Worm (Caenorhabditis elegans) whole organism, young adult: ENCODE results near the gene F19H6.4.

Experiments used
- B0261.1 ChIP-seq: sonication (generic microtip); optimal IDR thresholded peaks from 2 replicates; lab custom pipeline; 2016; ENCODE audit warnings: mild to moderate bottlenecking, missing genetic modification characterization, moderate library complexity, missing compliant biosample characterization
- C17E4.6 ChIP-seq: fragments of 200-800 bp; sonication (Bioruptor generic); IDR thresholded peaks from 2 replicates; pipeline ENCODE4 v1.3.6; 2022; ENCODE audit warnings: missing genetic modification reagents, missing genetic modification characterization, missing compliant biosample characterization
- F33H1.4 ChIP-seq: fragments of 200-800 bp; sonication (Bioruptor generic); IDR thresholded peaks from 2 replicates; pipeline ENCODE4 v1.3.6; 2022; ENCODE audit warnings: missing genetic modification reagents, missing genetic modification characterization, missing compliant biosample characterization
- F49E8.2 ChIP-seq: sonication (generic microtip); optimal IDR thresholded peaks from 3 replicates; lab custom pipeline; 2017; ENCODE audit warnings: missing genetic modification characterization, mild to moderate bottlenecking, missing compliant biosample characterization, antibody characterized with exemption, moderate library complexity; ENCODE audit not compliant: insufficient read depth
- F57C9.4 ChIP-seq: sonication (generic microtip); optimal IDR thresholded peaks from 2 replicates; lab custom pipeline; 2017; ENCODE audit warnings: mild to moderate bottlenecking, missing genetic modification characterization, missing compliant biosample characterization
- K12H6.12 ChIP-seq: fragments of 200-800 bp; sonication (Bioruptor generic); optimal IDR thresholded peaks from 2 replicates; lab custom pipeline; 2018; ENCODE audit warnings: mild to moderate bottlenecking, missing genetic modification characterization, missing compliant biosample characterization
- T26A5.8 ChIP-seq: sonication (generic microtip); optimal IDR thresholded peaks from 2 replicates; lab custom pipeline; 2016; ENCODE audit warnings: missing genetic modification characterization, missing compliant biosample characterization
- Y53G8AR.9 ChIP-seq: fragments of 200-800 bp; sonication (Bioruptor generic); conservative IDR thresholded peaks from 2 replicates; pipeline ENCODE4 v1.3.6; 2022; ENCODE audit warnings: missing genetic modification reagents, missing genetic modification characterization, missing compliant biosample characterization
- Y67H2A.10 ChIP-seq: fragments of 200-800 bp; sonication (Bioruptor generic); conservative IDR thresholded peaks from 2 replicates; pipeline ENCODE4 v1.3.6; 2022; ENCODE audit warnings: missing genetic modification reagents, missing genetic modification characterization, missing compliant biosample characterization
- ZK185.1 ChIP-seq: sonication (generic microtip); optimal IDR thresholded peaks from 2 replicates; lab custom pipeline; 2016; ENCODE audit warnings: mild to moderate bottlenecking, missing genetic modification characterization, missing compliant biosample characterization; ENCODE audit not compliant: poor library complexity, severe bottlenecking
- akir-1 ChIP-seq: fragments of 200-800 bp; sonication (Bioruptor generic); optimal IDR thresholded peaks from 2 replicates; lab custom pipeline; 2018; ENCODE audit warnings: mild to moderate bottlenecking, missing genetic modification characterization, moderate library complexity, missing compliant biosample characterization
- ama-1 ChIP-seq, 3 experiments: fragments of 150-350 bp in 1 of 3; sonication (generic microtip) in 2 of 3; optimal IDR thresholded peaks; 2 replicates each; lab custom pipeline; 2014 to 2018; ENCODE audit warnings: missing biosample characterization in 2 of 3, missing genetic modification characterization in 2 of 3, missing genetic modification reagents in 2 of 3
- bed-2 ChIP-seq: fragments of 200-800 bp; sonication (Bioruptor generic); IDR thresholded peaks from 2 replicates; pipeline ENCODE4 v1.3.6; 2022; ENCODE audit warnings: missing genetic modification reagents, missing genetic modification characterization, missing compliant biosample characterization
- ceh-58 ChIP-seq: fragments of 200-800 bp; sonication (Bioruptor generic); IDR thresholded peaks from 2 replicates; pipeline ENCODE4 v1.3.6; 2022; ENCODE audit warnings: missing genetic modification characterization, missing compliant biosample characterization
- chd-7 ChIP-seq: sonication (generic microtip); optimal IDR thresholded peaks from 2 replicates; lab custom pipeline; 2016; ENCODE audit warnings: mild to moderate bottlenecking, missing genetic modification characterization, moderate library complexity, missing compliant biosample characterization
- dox-1 ChIP-seq: fragments of 200-800 bp; sonication (Bioruptor generic); IDR thresholded peaks from 2 replicates; pipeline ENCODE4 v1.3.6; 2022; ENCODE audit warnings: missing genetic modification reagents, missing genetic modification characterization, missing compliant biosample characterization
- dpff-1 ChIP-seq: sonication (generic microtip); optimal IDR thresholded peaks from 2 replicates; lab custom pipeline; 2017; ENCODE audit warnings: mild to moderate bottlenecking, missing genetic modification characterization, missing compliant biosample characterization
- dpl-1 ChIP-seq: fragments of 150-350 bp; optimal IDR thresholded peaks from 2 replicates; lab custom pipeline; 2014; ENCODE audit warnings: missing biosample characterization, missing genetic modification reagents, missing genetic modification characterization
- efl-1 ChIP-seq: fragments of 150-350 bp; optimal IDR thresholded peaks from 2 replicates; lab custom pipeline; 2014; ENCODE audit warnings: missing biosample characterization, missing genetic modification reagents, missing genetic modification characterization
- egl-18 ChIP-seq: fragments of 200-800 bp; sonication (Bioruptor generic); IDR thresholded peaks from 2 replicates; pipeline ENCODE4 v1.3.6; 2022; ENCODE audit warnings: missing genetic modification reagents, missing genetic modification characterization, missing compliant biosample characterization
- ets-4 ChIP-seq: fragments of 200-800 bp; sonication (Bioruptor generic); optimal IDR thresholded peaks from 2 replicates; lab custom pipeline; 2018; ENCODE audit warnings: mild to moderate bottlenecking, missing genetic modification characterization, missing compliant biosample characterization
- gei-17 ChIP-seq: fragments of 200-800 bp; sonication (Bioruptor generic); optimal IDR thresholded peaks from 2 replicates; lab custom pipeline; 2018; ENCODE audit warnings: mild to moderate bottlenecking, missing genetic modification characterization, missing compliant biosample characterization
- him-1 ChIP-seq: sonication (generic microtip); optimal IDR thresholded peaks from 2 replicates; lab custom pipeline; 2016; ENCODE audit warnings: missing genotype, missing genetic modification reagents, missing genetic modification characterization, missing compliant biosample characterization
- hlh-12 ChIP-seq: sonication (generic microtip); optimal IDR thresholded peaks from 2 replicates; lab custom pipeline; 2016; ENCODE audit warnings: missing genetic modification characterization, missing compliant biosample characterization
- let-526 ChIP-seq: fragments of 200-800 bp; sonication (Bioruptor generic); IDR thresholded peaks from 2 replicates; pipeline ENCODE4 v1.3.6; 2022; ENCODE audit warnings: missing genetic modification reagents, missing genetic modification characterization, missing compliant biosample characterization
- lin-35 ChIP-seq, 3 experiments: fragments of 150-350 bp in 2 of 3; sonication (generic microtip) in 1 of 3; optimal IDR thresholded peaks; 2 replicates each; lab custom pipeline; 2014 to 2018; ENCODE audit warnings: missing biosample characterization in 3 of 3, missing genetic modification characterization in 3 of 3, missing genetic modification reagents in 3 of 3
- lin-40 ChIP-seq: sonication (generic microtip); optimal IDR thresholded peaks from 2 replicates; lab custom pipeline; 2016; ENCODE audit warnings: missing genetic modification characterization, mild to moderate bottlenecking, missing compliant biosample characterization, missing genotype, missing genetic modification reagents
- madf-8 ChIP-seq: fragments of 200-800 bp; sonication (Bioruptor generic); conservative IDR thresholded peaks from 2 replicates; pipeline ENCODE4 v1.3.6; 2022; ENCODE audit warnings: missing genetic modification reagents, missing genetic modification characterization, missing compliant biosample characterization
- mcd-1 ChIP-seq: fragments of 200-800 bp; sonication (Bioruptor generic); IDR thresholded peaks from 2 replicates; pipeline ENCODE4 v1.3.6; 2022; ENCODE audit warnings: missing genetic modification reagents, missing genetic modification characterization, missing compliant biosample characterization
- mel-28 ChIP-seq: sonication (generic microtip); optimal IDR thresholded peaks from 2 replicates; lab custom pipeline; 2016; ENCODE audit warnings: borderline replicate concordance, mild to moderate bottlenecking, missing genetic modification characterization, missing compliant biosample characterization
- mes-4 ChIP-seq: sonication (generic microtip); optimal IDR thresholded peaks from 2 replicates; lab custom pipeline; 2016; ENCODE audit warnings: missing genotype, missing genetic modification characterization, missing compliant biosample characterization
- nfya-1 ChIP-seq: sonication (generic microtip); optimal IDR thresholded peaks from 2 replicates; lab custom pipeline; 2017; ENCODE audit warnings: antibody characterized with exemption, missing compliant biosample characterization, missing genetic modification characterization, borderline replicate concordance; ENCODE audit not compliant: insufficient read depth
- nfyb-1 ChIP-seq: fragments of 200-800 bp; sonication (Bioruptor generic); IDR thresholded peaks from 2 replicates; pipeline ENCODE4 v1.3.6; 2022; ENCODE audit warnings: missing genetic modification reagents, missing genetic modification characterization, missing compliant biosample characterization
- nhr-80 ChIP-seq: sonication (generic microtip); optimal IDR thresholded peaks from 2 replicates; lab custom pipeline; 2016; ENCODE audit warnings: missing genetic modification characterization, missing compliant biosample characterization
- nhr-90 ChIP-seq: sonication (generic microtip); optimal IDR thresholded peaks from 2 replicates; lab custom pipeline; 2016; ENCODE audit warnings: missing genotype, mild to moderate bottlenecking, missing genetic modification characterization, missing compliant biosample characterization
- pbrm-1 ChIP-seq: fragments of 200-800 bp; sonication (Bioruptor generic); IDR thresholded peaks from 2 replicates; pipeline ENCODE4 v1.3.6; 2022; ENCODE audit warnings: missing genetic modification reagents, missing genetic modification characterization, missing compliant biosample characterization
- pha-4 ChIP-seq: fragments of 150-350 bp; sonication (generic microtip); optimal IDR thresholded peaks from 2 replicates; lab custom pipeline; 2014; ENCODE audit warnings: missing biosample characterization, missing genetic modification reagents, missing genetic modification characterization
- repo-1 ChIP-seq: sonication (generic microtip); optimal IDR thresholded peaks from 2 replicates; lab custom pipeline; 2017; ENCODE audit warnings: mild to moderate bottlenecking, missing genetic modification characterization, missing compliant biosample characterization
- sdz-38 ChIP-seq: sonication (generic microtip); optimal IDR thresholded peaks from 2 replicates; lab custom pipeline; 2016; ENCODE audit warnings: missing genotype, missing genetic modification characterization, missing compliant biosample characterization
- snpc-1.3 ChIP-seq: sonication (generic microtip); optimal IDR thresholded peaks from 2 replicates; lab custom pipeline; 2017; ENCODE audit warnings: missing genetic modification characterization, mild to moderate bottlenecking, missing compliant biosample characterization, antibody characterized with exemption, moderate library complexity, missing genotype, missing genetic modification reagents; ENCODE audit not compliant: insufficient read depth
- snpc-3.4 ChIP-seq: sonication (generic microtip); optimal IDR thresholded peaks from 2 replicates; lab custom pipeline; 2017; ENCODE audit warnings: missing genetic modification characterization, mild to moderate bottlenecking, missing compliant biosample characterization, antibody characterized with exemption, moderate library complexity, missing genotype, missing genetic modification reagents
- snpc-4 ChIP-seq, 5 experiments: fragments of 150-350 bp in 1 of 5; sonication (generic microtip) in 4 of 5; optimal IDR thresholded peaks; 2 replicates each; lab custom pipeline; 2014 to 2018; ENCODE audit warnings: missing genetic modification characterization in 5 of 5, missing biosample characterization in 3 of 5, antibody characterized with exemption in 2 of 5, mild to moderate bottlenecking in 2 of 5, missing compliant biosample characterization in 2 of 5, missing genotype in 2 of 5, moderate library complexity in 2 of 5, missing genetic modification reagents in 1 of 5
- sptf-2 ChIP-seq: fragments of 200-800 bp; sonication (Bioruptor generic); optimal IDR thresholded peaks from 2 replicates; lab custom pipeline; 2018; ENCODE audit warnings: mild to moderate bottlenecking, missing genetic modification characterization, missing compliant biosample characterization
- tbp1 ChIP-seq: fragments of 200-800 bp; sonication (Bioruptor generic); optimal IDR thresholded peaks from 2 replicates; lab custom pipeline; 2018; ENCODE audit warnings: mild to moderate bottlenecking, missing genetic modification characterization, missing compliant biosample characterization
- unc-130 ChIP-seq: sonication (generic microtip); optimal IDR thresholded peaks from 2 replicates; lab custom pipeline; 2016; ENCODE audit warnings: missing genetic modification reagents, missing genetic modification characterization, missing compliant biosample characterization
- xnd-1 ChIP-seq: sonication (generic microtip); optimal IDR thresholded peaks from 2 replicates; lab custom pipeline; 2016; ENCODE audit warnings: missing genotype, missing genetic modification reagents, missing genetic modification characterization, missing compliant biosample characterization
- ztf-3 ChIP-seq: fragments of 200-800 bp; sonication (Bioruptor generic); optimal IDR thresholded peaks from 2 replicates; lab custom pipeline; 2018; ENCODE audit warnings: mild to moderate bottlenecking, missing genetic modification characterization, missing compliant biosample characterization

F19H6.4 gene

ce11 chrX:12367498-12367897 lies 2.0 kb downstream of the F19H6.4 start (continued):
- TF ChIP-seq chd-7 (peak; percentile 30), lin-35 (GFP tag; optimal IDR thresholded peaks at IDR 0.05; lab: Kevin White, UChicago) (no peak), C17E4.6 (GFP tag; lab: Robert Waterston, UW) (no peak), Y67H2A.10 (GFP tag; lab: Robert Waterston, UW) (no peak), pha-4 (no peak), him-1 (peak; percentile 86), F33H1.4 (GFP tag; lab: Robert Waterston, UW) (no peak), bed-2 (GFP tag; lab: Robert Waterston, UW) (no peak), ceh-58 (no peak), mel-28 (tag; lab: Kevin White, UChicago) (no peak), nfyb-1 (GFP tag; lab: Robert Waterston, UW) (peak; percentile 69), tbp1 (GFP tag; lab: Kevin White, UChicago) (peak; percentile 95), ztf-3 (GFP tag; lab: Kevin White, UChicago) (no peak), nhr-90 (tag; lab: Kevin White, UChicago) (peak; percentile 54), ZK185.1 (tag; lab: Kevin White, UChicago) (peak; percentile 67), dox-1 (GFP tag; lab: Robert Waterston, UW) (peak; percentile 87), sptf-2 (no peak), F49E8.2 (no peak), snpc-3.4 (tag; lab: Kevin White, UChicago) (no peak), B0261.1 (tag; lab: Kevin White, UChicago) (peak; percentile 94), T26A5.8 (tag; lab: Kevin White, UChicago) (peak; percentile 6), dpff-1 (no peak), ama-1 (optimal IDR thresholded peaks at IDR 0.05; lab: Kevin White, UChicago) (no peak), ama-1 (GFP tag; optimal IDR thresholded peaks at IDR 0.05; lab: Kevin White, UChicago) (peak in 1 of 2 experiments; percentile 48), nfya-1 (tag; lab: Kevin White, UChicago) (no peak), repo-1 (tag; lab: Kevin White, UChicago) (no peak), snpc-1.3 (tag; lab: Kevin White, UChicago) (peak; percentile 59), Y53G8AR.9 (no peak), hlh-12 (tag; lab: Kevin White, UChicago) (no peak), pbrm-1 (GFP tag; lab: Robert Waterston, UW) (peak; percentile 78; the same call in 1 of the 2 replicates), unc-130 (GFP tag; lab: Kevin White, UChicago) (no peak), dpl-1 (GFP tag; lab: Kevin White, UChicago) (no peak), madf-8 (GFP tag; lab: Robert Waterston, UW) (no peak), lin-40 (tag; lab: Kevin White, UChicago) (no peak), akir-1 (GFP tag; lab: Kevin White, UChicago) (no peak), xnd-1 (no peak), K12H6.12 (tag; lab: Kevin White, UChicago) (peak; percentile 38), egl-18 (GFP tag; lab: Robert Waterston, UW) (no peak), sdz-38 (no peak), nhr-80 (tag; lab: Kevin White, UChicago) (no peak), efl-1 (GFP tag; lab: Kevin White, UChicago) (peak; percentile 6), mcd-1 (GFP tag; lab: Robert Waterston, UW) (peak; percentile 54), snpc-4 (GFP tag; optimal IDR thresholded peaks at IDR 0.05; lab: Kevin White, UChicago) (peak; percentile 14), snpc-4 (tag; optimal IDR thresholded peaks at IDR 0.05; lab: Kevin White, UChicago) (peak in 2 of 4 experiments; percentile 22 to 53), ets-4 (GFP tag; lab: Kevin White, UChicago) (no peak), let-526 (GFP tag; lab: Robert Waterston, UW) (no peak), F57C9.4 (tag; lab: Kevin White, UChicago) (no peak), gei-17 (GFP tag; lab: Kevin White, UChicago) (peak; percentile 59), mes-4 (tag; lab: Kevin White, UChicago) (no peak)
